Fruit fly (Drosophila melanogaster): ENCODE data around the gene Cyp6d5.

dm6 chr3R:14055944-14056319 lies 26.9 kb downstream of the Cyp6d5 start:
- no peak for TF ChIP-seq psq (optimal IDR thresholded peaks at IDR 0.05)
- no peak for TF ChIP-seq insv (optimal IDR thresholded peaks at IDR 0.05)
- TF ChIP-seq Sin3A (optimal IDR thresholded peaks at IDR 0.05) = no peak
